Worm (Caenorhabditis elegans): ENCODE results near the gene W04E12.9.

DNA sequence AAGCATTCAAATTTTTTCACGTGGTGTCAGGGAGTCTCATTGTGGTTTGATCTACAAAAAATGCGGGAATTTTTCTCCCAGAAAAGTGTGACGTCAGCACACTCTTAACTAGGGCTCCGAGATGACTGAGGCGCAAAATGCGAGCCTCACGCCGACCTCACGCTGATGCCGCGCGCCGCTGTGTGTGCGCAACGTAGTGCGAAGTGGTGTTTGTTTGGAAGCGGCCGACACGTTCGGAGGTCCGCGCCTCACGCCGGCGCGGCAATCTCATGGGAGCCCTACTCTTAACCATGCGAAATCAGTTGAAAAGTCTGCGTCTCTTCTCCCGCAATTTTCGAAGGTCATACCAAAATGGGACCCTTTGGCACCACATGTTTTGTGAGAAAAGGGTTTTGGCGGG, 33.9 kb downstream of the W04E12.9 start:
- TF ChIP-seq D2030.7 (GFP tag; IDR thresholded peaks at IDR 0.05) (no peak), madf-10 (tag; optimal IDR thresholded peaks at IDR 0.05) (no peak), attf-5 (GFP tag; optimal IDR thresholded peaks at IDR 0.05) (no peak), lir-1 (GFP tag; conservative IDR thresholded peaks at IDR 0.05) (no peak), aptf-2 (GFP tag; conservative IDR thresholded peaks at IDR 0.05) (no peak), Y56A3A.18 (GFP tag; IDR thresholded peaks at IDR 0.05) (no peak), fkh-3 (tag; optimal IDR thresholded peaks at IDR 0.05) (no peak), madf-8 (GFP tag; conservative IDR thresholded peaks at IDR 0.05) (no peak)

All from whole organism, young adult.